Worm (Caenorhabditis elegans) whole organism, young adult: Measurements from ENCODE around the gene magu-2.

Experiments
- F22D6.2 ChIP-seq: sonication (generic microtip); optimal IDR thresholded peaks from 2 replicates; lab custom pipeline; 2016; ENCODE audit warnings: mild to moderate bottlenecking, missing genetic modification characterization, missing compliant biosample characterization
- ama-1 ChIP-seq, 3 experiments: fragments of 150-350 bp in 1 of 3; sonication (generic microtip) in 2 of 3; optimal IDR thresholded peaks; 2 replicates each; lab custom pipeline; 2014 to 2018; ENCODE audit warnings: missing biosample characterization in 2 of 3, missing genetic modification characterization in 2 of 3, missing genetic modification reagents in 2 of 3
- egl-44 ChIP-seq: fragments of 200-800 bp; sonication (Bioruptor generic); IDR thresholded peaks from 2 replicates; pipeline ENCODE4 v1.3.6; 2022; ENCODE audit warnings: missing genetic modification reagents, missing genetic modification characterization, missing compliant biosample characterization
- hlh-26 ChIP-seq: fragments of 200-800 bp; sonication (Bioruptor generic); conservative IDR thresholded peaks from 2 replicates; pipeline ENCODE4 v1.3.6; 2022; ENCODE audit warnings: missing genetic modification reagents, missing genetic modification characterization, missing compliant biosample characterization
- pha-4 ChIP-seq: fragments of 150-350 bp; sonication (generic microtip); optimal IDR thresholded peaks from 2 replicates; lab custom pipeline; 2014; ENCODE audit warnings: missing biosample characterization, missing genetic modification reagents, missing genetic modification characterization

ce11 chrV:8782112-8782511, 18.7 kb downstream of the magu-2 start:
- TF ChIP-seq hlh-26 (GFP tag; lab: Robert Waterston, UW): no peak
- no peak for TF ChIP-seq F22D6.2 (tag; lab: Kevin White, UChicago)
- TF ChIP-seq pha-4 (tag; lab: Kevin White, UChicago): no peak
- TF ChIP-seq egl-44 (GFP tag; lab: Robert Waterston, UW): no peak
- TF ChIP-seq ama-1 (optimal IDR thresholded peaks at IDR 0.05; lab: Kevin White, UChicago): no peak
- TF ChIP-seq ama-1 (GFP tag; optimal IDR thresholded peaks at IDR 0.05; lab: Kevin White, UChicago): no peak
